Fruit fly (Drosophila melanogaster) whole organism, embryonic: ENCODE measurements around the gene CG4733.

Experiments
- ATbp ChIP-seq: fragments of 200-800 bp; sonication (Bioruptor generic); optimal IDR thresholded peaks from 2 replicates; lab custom pipeline; 2017; ENCODE audit warnings: missing biosample characterization, mild to moderate bottlenecking, missing genetic modification characterization, missing genetic modification reagents
- CG10267 ChIP-seq: fragments of 200-800 bp; sonication (Bioruptor generic); optimal IDR thresholded peaks from 2 replicates; lab custom pipeline; 2018; ENCODE audit warnings: missing biosample characterization, mild to moderate bottlenecking, missing genetic modification characterization, moderate library complexity
- CG10274 ChIP-seq: fragments of 200-800 bp; sonication (Bioruptor generic); optimal IDR thresholded peaks from 3 replicates; lab custom pipeline; 2017; ENCODE audit warnings: missing biosample characterization, mild to moderate bottlenecking, missing genetic modification characterization
- CG14050 ChIP-seq: fragments of 200-800 bp; sonication (Bioruptor generic); IDR thresholded peaks from 3 replicates; pipeline ENCODE4 v1.3.6; 2022; ENCODE audit warnings: missing biosample characterization, missing genetic modification characterization
- CG14710 ChIP-seq: fragments of 200-800 bp; sonication (Bioruptor generic); optimal IDR thresholded peaks from 3 replicates; lab custom pipeline; 2019; ENCODE audit warnings: missing biosample characterization, mild to moderate bottlenecking, missing genetic modification characterization, moderate library complexity
- CG15514 ChIP-seq: fragments of 200-800 bp; sonication (Bioruptor generic); optimal IDR thresholded peaks from 3 replicates; lab custom pipeline; 2017; ENCODE audit warnings: missing biosample characterization, missing genetic modification characterization, mild to moderate bottlenecking, moderate library complexity, missing genetic modification reagents
- CG15696 ChIP-seq: fragments of 200-800 bp; sonication (Bioruptor generic); optimal IDR thresholded peaks from 2 replicates; lab custom pipeline; 2019; ENCODE audit warnings: missing biosample characterization, mild to moderate bottlenecking, missing genetic modification characterization, moderate library complexity
- CG1602 ChIP-seq: fragments of 200-800 bp; sonication (Bioruptor generic); optimal IDR thresholded peaks from 3 replicates; lab custom pipeline; 2016; ENCODE audit warnings: missing biosample characterization, missing genetic modification characterization
- CG16779 ChIP-seq: fragments of 200-800 bp; sonication (Bioruptor generic); IDR thresholded peaks from 2 replicates; pipeline ENCODE4 v1.3.6; 2022; ENCODE audit warnings: missing biosample characterization, missing genetic modification characterization
- CG17912 ChIP-seq: fragments of 200-800 bp; sonication (Bioruptor generic); optimal IDR thresholded peaks from 2 replicates; lab custom pipeline; 2018; ENCODE audit warnings: missing biosample characterization, mild to moderate bottlenecking, missing genetic modification characterization
- CG1832 ChIP-seq: fragments of 200-800 bp; sonication (Bioruptor generic); optimal IDR thresholded peaks from 2 replicates; lab custom pipeline; 2017; ENCODE audit warnings: missing biosample characterization, mild to moderate bottlenecking, missing genetic modification characterization, inconsistent platforms
- CG31441 ChIP-seq: fragments of 200-800 bp; sonication (Bioruptor generic); IDR thresholded peaks from 2 replicates; pipeline ENCODE4 v1.3.6; 2022; ENCODE audit warnings: missing biosample characterization, missing genetic modification characterization
- CG33213 ChIP-seq: fragments of 200-800 bp; sonication (Bioruptor generic); optimal IDR thresholded peaks from 3 replicates; lab custom pipeline; 2016; ENCODE audit warnings: missing biosample characterization, missing genetic modification characterization
- CG34376 ChIP-seq: fragments of 200-800 bp; sonication (Bioruptor generic); optimal IDR thresholded peaks from 2 replicates; lab custom pipeline; 2018; ENCODE audit warnings: missing biosample characterization, mild to moderate bottlenecking, missing genetic modification characterization
- CG4404 ChIP-seq: fragments of 200-800 bp; sonication (Bioruptor generic); IDR thresholded peaks from 2 replicates; pipeline ENCODE4 v1.3.6; 2022; ENCODE audit warnings: missing biosample characterization, missing genetic modification characterization
- CG4730 ChIP-seq: fragments of 200-800 bp; sonication (Bioruptor generic); IDR thresholded peaks from 2 replicates; pipeline ENCODE4 v1.3.6; 2022; ENCODE audit warnings: missing biosample characterization, missing genetic modification characterization
- Eip74EF ChIP-seq, 2 experiments: fragments of 200-800 bp in 1 of 2; fragments of >200 bp in 1 of 2; sonication (Bioruptor generic) in 1 of 2; optimal IDR thresholded peaks; 2 replicates each; lab custom pipeline; 2017 to 2019; ENCODE audit warnings: missing biosample characterization in 2 of 2, missing genetic modification characterization in 2 of 2, mild to moderate bottlenecking in 1 of 2, moderate library complexity in 1 of 2
- Elba2 ChIP-seq: fragments of 200-800 bp; sonication (Bioruptor generic); optimal IDR thresholded peaks from 3 replicates; lab custom pipeline; 2016; ENCODE audit warnings: missing biosample characterization, missing genetic modification characterization
- Fer3 ChIP-seq: fragments of 200-800 bp; sonication (Bioruptor generic); optimal IDR thresholded peaks from 2 replicates; lab custom pipeline; 2018; ENCODE audit warnings: missing biosample characterization, mild to moderate bottlenecking, missing genetic modification characterization, moderate library complexity
- Hmr ChIP-seq: fragments of 200-800 bp; sonication (Bioruptor generic); optimal IDR thresholded peaks from 3 replicates; lab custom pipeline; 2017; ENCODE audit warnings: mild to moderate bottlenecking, missing biosample characterization, missing genetic modification reagents, missing genetic modification characterization
- Hr78 ChIP-seq, 2 experiments: fragments of 200-800 bp in 1 of 2; fragments of >200 bp in 1 of 2; sonication (Bioruptor generic) in 1 of 2; optimal IDR thresholded peaks; 2 replicates each; lab custom pipeline; 2017 to 2019; ENCODE audit warnings: missing biosample characterization in 2 of 2, missing genetic modification characterization in 2 of 2, mild to moderate bottlenecking in 1 of 2, moderate library complexity in 1 of 2
- Med ChIP-seq: fragments of 200-800 bp; sonication (Bioruptor generic); peaks from one replicate; lab custom pipeline; 2016; ENCODE audit warnings: missing biosample characterization, missing genetic modification characterization, mild to moderate bottlenecking, inconsistent platforms, moderate library complexity
- Nf-YA ChIP-seq: fragments of 200-800 bp; sonication (Bioruptor generic); IDR thresholded peaks from 2 replicates; pipeline ENCODE4 v1.3.6; 2022; ENCODE audit warnings: missing biosample characterization, missing genetic modification characterization
- Opbp ChIP-seq: fragments of 200-800 bp; sonication (Bioruptor generic); IDR thresholded peaks from 3 replicates; pipeline ENCODE4 v1.3.6; 2022; ENCODE audit warnings: missing biosample characterization, missing genetic modification characterization; ENCODE audit not compliant: partially characterized antibody
- Rfx ChIP-seq: fragments of 200-800 bp; sonication (Bioruptor generic); IDR thresholded peaks from 2 replicates; pipeline ENCODE4 v1.3.6; 2022; ENCODE audit warnings: missing biosample characterization, missing genetic modification characterization
- Sox100B ChIP-seq: fragments of 200-800 bp; sonication (Bioruptor generic); optimal IDR thresholded peaks from 3 replicates; lab custom pipeline; 2018; ENCODE audit warnings: missing biosample characterization, mild to moderate bottlenecking, missing genetic modification characterization
- Sry-β ChIP-seq: fragments of 200-800 bp; sonication (Bioruptor generic); optimal IDR thresholded peaks from 2 replicates; lab custom pipeline; 2018; ENCODE audit warnings: missing biosample characterization, mild to moderate bottlenecking, missing genetic modification characterization, moderate library complexity
- Xbp1 ChIP-seq: fragments of 200-800 bp; sonication (Bioruptor generic); optimal IDR thresholded peaks from 3 replicates; lab custom pipeline; 2016; ENCODE audit warnings: missing biosample characterization, mild to moderate bottlenecking, missing genetic modification characterization
- cato ChIP-seq: fragments of 200-800 bp; sonication (Bioruptor generic); optimal IDR thresholded peaks from 2 replicates; lab custom pipeline; 2016; ENCODE audit warnings: missing biosample characterization, missing genetic modification characterization, borderline replicate concordance
- chinmo ChIP-seq: fragments of 200-800 bp; sonication (Bioruptor generic); IDR thresholded peaks from 4 replicates; pipeline ENCODE4 v1.3.6; 2022; ENCODE audit warnings: missing biosample characterization, missing genetic modification characterization; ENCODE audit not compliant: partially characterized antibody
- ci ChIP-seq: fragments of 200-800 bp; sonication (Bioruptor generic); IDR thresholded peaks from 3 replicates; pipeline ENCODE4 v1.3.6; 2022; ENCODE audit warnings: missing biosample characterization, missing genetic modification characterization
- corto ChIP-seq: fragments of 200-800 bp; sonication (Bioruptor generic); optimal IDR thresholded peaks from 2 replicates; lab custom pipeline; 2016; ENCODE audit warnings: missing biosample characterization, mild to moderate bottlenecking, missing genetic modification characterization, moderate library complexity
- ems ChIP-seq: fragments of 200-800 bp; sonication (Bioruptor generic); optimal IDR thresholded peaks from 3 replicates; lab custom pipeline; 2016; ENCODE audit warnings: missing biosample characterization, missing genetic modification characterization
- en ChIP-seq: fragments of 200-800 bp; sonication (Bioruptor generic); optimal IDR thresholded peaks from 2 replicates; lab custom pipeline; 2016; ENCODE audit warnings: missing biosample characterization, missing genetic modification characterization
- esg ChIP-seq: fragments of 200-800 bp; sonication (Bioruptor generic); conservative IDR thresholded peaks from 2 replicates; pipeline ENCODE4 v1.3.6; 2022; ENCODE audit warnings: missing biosample characterization, missing genetic modification characterization
- ewg ChIP-seq: fragments of 200-800 bp; sonication (Bioruptor generic); optimal IDR thresholded peaks from 3 replicates; lab custom pipeline; 2017; ENCODE audit warnings: mild to moderate bottlenecking, missing biosample characterization, missing genetic modification reagents, missing genetic modification characterization
- exex ChIP-seq: fragments of 200-800 bp; sonication (Bioruptor generic); optimal IDR thresholded peaks from 4 replicates; lab custom pipeline; 2018; ENCODE audit warnings: missing biosample characterization, mild to moderate bottlenecking, missing genetic modification characterization, moderate library complexity
- hkb ChIP-seq, 2 experiments: fragments of 200-800 bp in 1 of 2; fragments of >200 bp in 1 of 2; sonication (Bioruptor generic) in 1 of 2; IDR thresholded peaks in 1 of 2; optimal IDR thresholded peaks in 1 of 2; 2 replicates each; pipeline versions ENCODE4 v1.3.6 to Lab custom; 2017 to 2022; ENCODE audit warnings: missing biosample characterization in 1 of 2, missing genetic modification characterization in 1 of 2
- mirr ChIP-seq: fragments of 200-800 bp; sonication (Bioruptor generic); optimal IDR thresholded peaks from 3 replicates; lab custom pipeline; 2018; ENCODE audit warnings: missing biosample characterization, mild to moderate bottlenecking, missing genetic modification characterization
- sd ChIP-seq: fragments of 200-800 bp; sonication (Bioruptor generic); optimal IDR thresholded peaks from 3 replicates; lab custom pipeline; 2018; ENCODE audit warnings: missing biosample characterization, mild to moderate bottlenecking, missing genetic modification characterization, moderate library complexity
- slbo ChIP-seq: fragments of 200-800 bp; sonication (Bioruptor generic); IDR thresholded peaks from 2 replicates; pipeline ENCODE4 v1.3.6; 2022; ENCODE audit warnings: missing biosample characterization, missing genetic modification characterization
- sug ChIP-seq: fragments of 200-800 bp; optimal IDR thresholded peaks from 2 replicates; lab custom pipeline; 2019; ENCODE audit warnings: missing biosample characterization, mild to moderate bottlenecking, missing genetic modification characterization, moderate library complexity
- wdn ChIP-seq: fragments of 200-800 bp; sonication (Bioruptor generic); IDR thresholded peaks from 2 replicates; pipeline ENCODE4 v1.3.6; 2022; ENCODE audit warnings: missing biosample characterization, missing genetic modification characterization

The CG4733 gene

DNA sequence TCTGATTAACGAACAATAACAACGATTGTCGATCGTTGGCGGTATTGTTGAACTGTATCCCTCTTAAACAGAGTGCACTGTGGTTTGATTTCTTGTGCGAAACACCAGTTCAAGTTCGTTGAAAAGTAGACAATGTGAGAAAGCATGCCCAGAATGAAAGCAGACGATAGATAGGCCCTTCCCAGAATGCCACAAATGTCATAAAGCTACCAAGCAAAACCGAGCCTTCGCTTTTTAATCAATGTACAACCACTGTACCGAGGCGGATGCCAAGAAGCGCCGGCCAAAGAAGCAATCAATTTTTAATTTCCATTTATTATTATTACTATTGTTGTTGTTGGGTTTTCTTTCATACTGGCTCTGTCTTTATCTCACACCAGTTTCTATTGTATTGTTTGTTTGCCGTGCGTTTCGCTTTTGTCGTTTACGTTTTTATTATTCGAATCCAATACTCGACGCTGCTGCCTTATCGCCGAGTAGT, 18.4 kb downstream of the CG4733 start (continued):
- TF ChIP-seq CG14050 (GFP tag; lab: Robert Waterston, UW) = peak; percentile 84
- TF ChIP-seq Sry-β (GFP tag; lab: Kevin White, UChicago) = no peak
- TF ChIP-seq CG10274 (GFP tag; lab: Kevin White, UChicago) = peak; percentile 9
- no peak for TF ChIP-seq CG1832 (GFP tag; lab: Kevin White, UChicago)
- TF ChIP-seq sug (tag; lab: Kevin White, UChicago) = peak; percentile 80
- peak; percentile 66 for TF ChIP-seq CG33213 (GFP tag; lab: Kevin White, UChicago)
- TF ChIP-seq ATbp (GFP tag; lab: Kevin White, UChicago) = peak; percentile 82
- TF ChIP-seq CG14710 (tag; lab: Kevin White, UChicago) = no peak
- TF ChIP-seq CG4730 = peak; percentile 77
- peak; percentile 69 for TF ChIP-seq cato (GFP tag; lab: Kevin White, UChicago)
- TF ChIP-seq ems (GFP tag; lab: Kevin White, UChicago) = peak; percentile 76
- peak; percentile 75; the same call in 1 of the 2 replicates for TF ChIP-seq CG31441 (GFP tag; lab: Robert Waterston, UW)
- TF ChIP-seq Xbp1 (GFP tag; lab: Kevin White, UChicago) = peak; percentile 85
- peak; percentile 73 for TF ChIP-seq ewg (GFP tag; lab: Kevin White, UChicago)

DNA sequence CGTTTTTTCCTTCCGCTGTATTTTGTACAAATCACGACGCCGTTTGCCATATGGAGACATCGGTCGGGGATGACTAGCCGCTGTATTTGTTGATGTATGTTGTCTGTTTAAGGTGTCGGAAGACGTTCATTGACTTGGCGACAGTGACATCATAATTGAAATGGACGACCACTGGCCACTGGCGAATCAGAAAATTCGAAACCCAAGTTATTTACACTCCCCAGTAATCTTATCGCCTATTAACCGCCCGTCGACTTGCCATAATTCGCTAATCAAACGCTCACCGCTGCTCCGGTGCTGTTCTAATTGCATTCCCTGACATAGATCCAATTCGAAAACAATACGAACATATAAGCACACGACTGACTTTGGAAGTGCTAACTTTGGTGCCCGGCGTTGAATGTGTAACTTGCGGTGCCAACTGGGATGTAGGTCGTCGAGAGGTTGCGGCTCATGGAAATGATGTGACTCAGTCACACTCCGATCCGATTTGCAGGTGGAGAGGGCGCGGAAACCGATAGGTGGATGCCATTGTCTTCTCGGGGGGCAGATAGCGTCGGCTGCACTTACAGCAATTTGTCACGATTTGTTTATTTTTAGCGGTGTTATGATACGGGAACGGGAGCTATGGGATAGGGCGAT, 19.2 kb downstream of the CG4733 start:
- TF ChIP-seq Rfx (GFP tag; lab: Robert Waterston, UW) (0 out of 2 replicates have a peak, but pooled peaks have one; percentile 17), CG17912 (GFP tag; lab: Kevin White, UChicago) (no peak), mirr (peak; percentile 4), Fer3 (tag; lab: Kevin White, UChicago) (no peak), sd (tag; lab: Kevin White, UChicago) (peak; percentile 76), chinmo (GFP tag; lab: Robert Waterston, UW) (0 out of 4 replicates have a peak, but pooled peaks have one; percentile 13), Opbp (GFP tag; lab: Robert Waterston, UW) (peak; percentile 11; the same call in 1 of the 3 replicates), Nf-YA (GFP tag; lab: Robert Waterston, UW) (0 out of 2 replicates have a peak, but pooled peaks have one; percentile 7), ci (peak; percentile 63; the same call in 1 of the 3 replicates), Elba2 (GFP tag; lab: Kevin White, UChicago) (peak; percentile 76), corto (GFP tag; lab: Kevin White, UChicago) (no peak), CG15514 (GFP tag; lab: Kevin White, UChicago) (no peak), Med (GFP tag; lab: Kevin White, UChicago) (peak; percentile 22), exex (tag; lab: Kevin White, UChicago) (peak; percentile 73)

DNA sequence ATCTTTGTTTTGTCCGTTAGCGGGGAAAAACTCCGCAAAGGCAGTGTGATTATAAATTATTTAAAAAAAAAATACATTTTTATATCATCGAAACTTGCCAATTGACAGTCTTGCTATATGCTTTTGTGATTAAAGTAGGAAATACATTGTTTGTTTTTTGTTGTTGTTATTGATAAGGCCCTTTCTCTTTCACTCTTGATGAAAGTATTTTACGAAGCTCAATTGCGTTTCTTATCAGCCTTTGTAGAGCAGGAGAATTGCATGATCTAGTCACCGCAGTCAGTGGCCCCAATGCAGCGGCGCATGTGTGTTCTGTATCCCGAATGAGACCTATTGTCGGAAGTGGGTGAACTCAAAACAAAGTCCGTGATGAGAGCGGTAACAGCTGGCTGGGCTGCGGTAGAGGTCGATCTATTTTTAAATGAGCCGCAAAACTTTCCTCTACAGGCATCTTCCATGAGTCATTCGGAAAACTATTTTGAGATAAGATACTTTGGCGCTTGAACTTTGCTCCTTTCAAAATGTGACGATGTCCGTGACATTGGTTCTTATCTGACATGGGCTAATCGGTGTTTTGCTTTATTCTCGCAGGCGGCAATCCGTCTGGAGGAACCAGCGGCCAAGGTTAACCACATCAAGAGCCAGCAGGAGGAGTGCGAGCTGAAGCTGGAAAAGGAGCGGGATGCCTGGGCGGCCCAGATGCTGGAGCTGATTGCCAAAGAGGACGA, 20.0 kb downstream of the CG4733 start:
- no peak for TF ChIP-seq CG10267
- TF ChIP-seq Hmr = no peak
- no peak for TF ChIP-seq hkb (optimal IDR thresholded peaks at IDR 0.05; lab: Kevin White, UChicago)
- 0 out of 2 replicates have a peak, but pooled peaks have one; percentile 6 for TF ChIP-seq hkb (GFP tag; IDR thresholded peaks at IDR 0.05; lab: Robert Waterston, UW)
- TF ChIP-seq en (GFP tag; lab: Kevin White, UChicago) = no peak
- TF ChIP-seq CG16779 (GFP tag; lab: Robert Waterston, UW) = no peak
- TF ChIP-seq Hr78 (GFP tag; optimal IDR thresholded peaks at IDR 0.05; lab: Kevin White, UChicago) = peak in 1 of 2 experiments; percentile 78
- TF ChIP-seq CG15696 = no peak
- no peak for TF ChIP-seq wdn
- no peak for TF ChIP-seq Sox100B
- no peak for TF ChIP-seq esg (GFP tag; lab: Robert Waterston, UW)
- no peak for TF ChIP-seq slbo (GFP tag; lab: Robert Waterston, UW)
- peak; percentile 15 for TF ChIP-seq exex (tag; lab: Kevin White, UChicago)
- TF ChIP-seq Eip74EF (GFP tag; optimal IDR thresholded peaks at IDR 0.05; lab: Kevin White, UChicago) = peak in 1 of 2 experiments; percentile 34
- peak; percentile 25 for TF ChIP-seq CG34376
- TF ChIP-seq CG4404 = no peak
- TF ChIP-seq CG1602 (GFP tag; lab: Kevin White, UChicago) = no peak
